Worm (Caenorhabditis elegans) whole organism, midembryonic: ENCODE results near the gene F16B12.4.

Source experiments
- T22C8.4 ChIP-seq: fragments of 200-800 bp; sonication (Bioruptor generic); IDR thresholded peaks from 2 replicates; pipeline ENCODE4 v1.3.6; 2022; ENCODE audit warnings: missing genetic modification characterization, missing compliant biosample characterization
- cog-1 ChIP-seq: sonication (generic microtip); optimal IDR thresholded peaks from 2 replicates; lab custom pipeline; 2016; ENCODE audit warnings: missing genetic modification characterization, missing compliant biosample characterization
- flt-1 ChIP-seq: fragments of 200-800 bp; sonication (Bioruptor generic); IDR thresholded peaks from 2 replicates; pipeline ENCODE4 v1.3.6; 2022; ENCODE audit warnings: missing genetic modification characterization, missing compliant biosample characterization
- klf-2 ChIP-seq: fragments of 200-800 bp; sonication (Bioruptor generic); conservative IDR thresholded peaks from 2 replicates; pipeline ENCODE4 v1.3.6; 2022; ENCODE audit warnings: missing genetic modification reagents, missing genetic modification characterization, missing compliant biosample characterization
- med-1 ChIP-seq: sonication (generic microtip); optimal IDR thresholded peaks from 2 replicates; lab custom pipeline; 2017; ENCODE audit warnings: missing genetic modification characterization, mild to moderate bottlenecking, missing compliant biosample characterization, antibody characterized with exemption, missing genetic modification reagents; ENCODE audit not compliant: insufficient read depth
- ref-1 ChIP-seq: fragments of 200-800 bp; sonication (Bioruptor generic); conservative IDR thresholded peaks from 2 replicates; pipeline ENCODE4 v1.3.6; 2022; ENCODE audit warnings: missing genetic modification reagents, missing genetic modification characterization, missing compliant biosample characterization
- tab-1 ChIP-seq: fragments of 200-800 bp; sonication (Bioruptor generic); IDR thresholded peaks from 2 replicates; pipeline ENCODE4 v1.3.6; 2022; ENCODE audit warnings: missing genetic modification characterization, missing compliant biosample characterization
- ztf-23 ChIP-seq: fragments of 200-800 bp; sonication (Bioruptor generic); IDR thresholded peaks from 2 replicates; pipeline ENCODE4 v1.3.6; 2022; ENCODE audit warnings: missing genetic modification reagents, missing genetic modification characterization, missing compliant biosample characterization
- ztf-29 ChIP-seq: fragments of 200-800 bp; sonication (Bioruptor generic); IDR thresholded peaks from 2 replicates; pipeline ENCODE4 v1.3.6; 2022; ENCODE audit warnings: missing genetic modification reagents, missing genetic modification characterization, missing compliant biosample characterization

Gene F16B12.4

ce11 chrX:14062771-14063170, 35.7 kb downstream of the F16B12.4 start:
- TF ChIP-seq med-1 (GFP tag; lab: Kevin White, UChicago) = no peak

- TF ChIP-seq ztf-29 (GFP tag; lab: Robert Waterston, UW) (no peak), ztf-23 (GFP tag; lab: Robert Waterston, UW) (no peak), ref-1 (GFP tag; lab: Robert Waterston, UW) (no peak), klf-2 (GFP tag; lab: Robert Waterston, UW) (no peak), cog-1 (tag; lab: Kevin White, UChicago) (no peak), T22C8.4 (GFP tag; lab: Robert Waterston, UW) (no peak), med-1 (GFP tag; lab: Kevin White, UChicago) (no peak), flt-1 (no peak), tab-1 (GFP tag; lab: Robert Waterston, UW) (no peak)
Measured at ce11 chrX:14056527-14056926, 41.9 kb downstream of the F16B12.4 start.

ce11 chrX:14055715-14056114, 42.8 kb downstream of the F16B12.4 start:
- TF ChIP-seq tab-1 (GFP tag; lab: Robert Waterston, UW) (no peak), ztf-23 (GFP tag; lab: Robert Waterston, UW) (no peak), flt-1 (no peak), klf-2 (GFP tag; lab: Robert Waterston, UW) (no peak), ztf-29 (GFP tag; lab: Robert Waterston, UW) (no peak), cog-1 (tag; lab: Kevin White, UChicago) (no peak), med-1 (GFP tag; lab: Kevin White, UChicago) (no peak), ref-1 (GFP tag; lab: Robert Waterston, UW) (no peak), T22C8.4 (GFP tag; lab: Robert Waterston, UW) (no peak)

- TF ChIP-seq ref-1 (GFP tag; lab: Robert Waterston, UW) (no peak), klf-2 (GFP tag; lab: Robert Waterston, UW) (no peak), ztf-23 (GFP tag; lab: Robert Waterston, UW) (0 out of 2 replicates have a peak, but pooled peaks have one; percentile 11), cog-1 (tag; lab: Kevin White, UChicago) (no peak)
Measured at ce11 chrX:14054799-14055198, 43.7 kb downstream of the F16B12.4 start.

ce11 chrX:14053754-14054153, 44.7 kb downstream of the F16B12.4 start:
- TF ChIP-seq ztf-23 (GFP tag; lab: Robert Waterston, UW) (no peak), ref-1 (GFP tag; lab: Robert Waterston, UW) (no peak), cog-1 (tag; lab: Kevin White, UChicago) (no peak), med-1 (GFP tag; lab: Kevin White, UChicago) (no peak), klf-2 (GFP tag; lab: Robert Waterston, UW) (no peak)

- no peak for TF ChIP-seq T22C8.4 (GFP tag; lab: Robert Waterston, UW)
- TF ChIP-seq ztf-23 (GFP tag; lab: Robert Waterston, UW) = 0 out of 2 replicates have a peak, but pooled peaks have one; percentile 18
Measured at ce11 chrX:14049235-14049634, 49.2 kb downstream of the F16B12.4 start, which contains the start of gene dyc-1. Gene dyc-1, plus strand, starts transcription at chrX:14049535.

ce11 chrX:14047609-14048008, 50.9 kb downstream of the F16B12.4 start:
- TF ChIP-seq tab-1 (GFP tag; lab: Robert Waterston, UW) = no peak
- no peak for TF ChIP-seq med-1 (GFP tag; lab: Kevin White, UChicago)
- no peak for TF ChIP-seq T22C8.4 (GFP tag; lab: Robert Waterston, UW)
- no peak for TF ChIP-seq ztf-29 (GFP tag; lab: Robert Waterston, UW)
- TF ChIP-seq ref-1 (GFP tag; lab: Robert Waterston, UW) = no peak
- no peak for TF ChIP-seq klf-2 (GFP tag; lab: Robert Waterston, UW)
- no peak for TF ChIP-seq cog-1 (tag; lab: Kevin White, UChicago)
- no peak for TF ChIP-seq flt-1
- TF ChIP-seq ztf-23 (GFP tag; lab: Robert Waterston, UW) = no peak
